Worm (Caenorhabditis elegans) whole organism, late embryonic: ENCODE data around the gene ZK177.9.

Experiments used
- C08G9.2 ChIP-seq: sonication (generic microtip); optimal IDR thresholded peaks from 2 replicates; lab custom pipeline; 2016; ENCODE audit warnings: mild to moderate bottlenecking, missing genetic modification characterization, moderate library complexity, missing compliant biosample characterization
- C38D4.7 ChIP-seq: fragments of 200-800 bp; sonication (Bioruptor generic); optimal IDR thresholded peaks from 2 replicates; lab custom pipeline; 2018; ENCODE audit warnings: mild to moderate bottlenecking, missing genetic modification characterization, moderate library complexity, missing compliant biosample characterization
- K09A11.1 ChIP-seq: sonication (generic microtip); optimal IDR thresholded peaks from 2 replicates; lab custom pipeline; 2017; ENCODE audit warnings: antibody characterized with exemption, mild to moderate bottlenecking, missing genetic modification characterization, missing compliant biosample characterization; ENCODE audit not compliant: insufficient read depth
- T23F11.4 ChIP-seq: fragments of 200-800 bp; sonication (Bioruptor generic); optimal IDR thresholded peaks from 2 replicates; lab custom pipeline; 2018; ENCODE audit warnings: mild to moderate bottlenecking, missing genetic modification characterization, missing compliant biosample characterization
- Y22D7AL.16 ChIP-seq: sonication (generic microtip); optimal IDR thresholded peaks from 2 replicates; lab custom pipeline; 2016; ENCODE audit warnings: missing genetic modification characterization, missing compliant biosample characterization
- ama-1 ChIP-seq: fragments of 150-350 bp; optimal IDR thresholded peaks from 2 replicates; lab custom pipeline; 2014
- ceh-19 ChIP-seq: fragments of 200-800 bp; sonication (Bioruptor generic); optimal IDR thresholded peaks from 2 replicates; lab custom pipeline; 2018; ENCODE audit warnings: mild to moderate bottlenecking, missing genetic modification characterization, missing compliant biosample characterization
- ceh-2 ChIP-seq: sonication (generic microtip); optimal IDR thresholded peaks from 2 replicates; lab custom pipeline; 2016; ENCODE audit warnings: missing genotype, missing genetic modification characterization, missing compliant biosample characterization
- ceh-24 ChIP-seq: sonication (generic microtip); optimal IDR thresholded peaks from 2 replicates; lab custom pipeline; 2016; ENCODE audit warnings: mild to moderate bottlenecking, missing genetic modification characterization, missing compliant biosample characterization
- ceh-30 ChIP-seq: fragments of 150-350 bp; optimal IDR thresholded peaks from 2 replicates; lab custom pipeline; 2014; ENCODE audit warnings: missing biosample characterization, missing genetic modification characterization
- ceh-31 ChIP-seq: sonication (generic microtip); optimal IDR thresholded peaks from 2 replicates; lab custom pipeline; 2016; ENCODE audit warnings: missing genetic modification characterization, missing compliant biosample characterization
- ceh-6 ChIP-seq: fragments of 200-800 bp; sonication (Bioruptor generic); optimal IDR thresholded peaks from 2 replicates; lab custom pipeline; 2018; ENCODE audit warnings: mild to moderate bottlenecking, missing genetic modification characterization, missing compliant biosample characterization
- che-1 ChIP-seq: sonication (generic microtip); optimal IDR thresholded peaks from 2 replicates; lab custom pipeline; 2016; ENCODE audit warnings: mild to moderate bottlenecking, missing genetic modification characterization, missing compliant biosample characterization
- dmd-4 ChIP-seq: sonication (generic microtip); optimal IDR thresholded peaks from 2 replicates; lab custom pipeline; 2016; ENCODE audit warnings: borderline replicate concordance, missing genetic modification characterization, missing compliant biosample characterization
- elt-2 ChIP-seq: sonication (generic microtip); optimal IDR thresholded peaks from 2 replicates; lab custom pipeline; 2016; ENCODE audit warnings: missing genetic modification reagents, missing genetic modification characterization, missing compliant biosample characterization
- eyg-1 ChIP-seq: sonication (generic microtip); optimal IDR thresholded peaks from 2 replicates; lab custom pipeline; 2016; ENCODE audit warnings: missing genotype, missing genetic modification characterization, missing compliant biosample characterization
- fkh-10 ChIP-seq: fragments of 150-350 bp; optimal IDR thresholded peaks from 2 replicates; lab custom pipeline; 2014; ENCODE audit warnings: missing biosample characterization, missing genetic modification reagents, missing genetic modification characterization
- fkh-6 ChIP-seq: sonication (generic microtip); optimal IDR thresholded peaks from 2 replicates; lab custom pipeline; 2016; ENCODE audit warnings: missing genetic modification characterization, missing compliant biosample characterization
- gmeb-2 ChIP-seq: sonication (generic microtip); optimal IDR thresholded peaks from 2 replicates; lab custom pipeline; 2016; ENCODE audit warnings: missing genetic modification characterization, inconsistent platforms, missing compliant biosample characterization
- hlh-15 ChIP-seq: sonication (generic microtip); optimal IDR thresholded peaks from 2 replicates; lab custom pipeline; 2016; ENCODE audit warnings: missing genetic modification characterization, missing compliant biosample characterization
- hlh-30 ChIP-seq: sonication (generic microtip); optimal IDR thresholded peaks from 2 replicates; lab custom pipeline; 2017; ENCODE audit warnings: antibody characterized with exemption, missing genetic modification characterization, missing compliant biosample characterization; ENCODE audit not compliant: insufficient read depth
- hlh-6 ChIP-seq: sonication (generic microtip); optimal IDR thresholded peaks from 2 replicates; lab custom pipeline; 2016; ENCODE audit warnings: missing genotype, missing genetic modification characterization, missing compliant biosample characterization
- lim-6 ChIP-seq: sonication (generic microtip); optimal IDR thresholded peaks from 2 replicates; lab custom pipeline; 2016; ENCODE audit warnings: missing genetic modification characterization, missing compliant biosample characterization
- madf-2 ChIP-seq: sonication (generic microtip); optimal IDR thresholded peaks from 2 replicates; lab custom pipeline; 2017; ENCODE audit warnings: missing genetic modification characterization, missing compliant biosample characterization
- mec-3 ChIP-seq: sonication (generic microtip); optimal IDR thresholded peaks from 2 replicates; lab custom pipeline; 2016; ENCODE audit warnings: borderline replicate concordance, missing genetic modification characterization, missing compliant biosample characterization
- nfya-1 ChIP-seq: sonication (generic microtip); optimal IDR thresholded peaks from 2 replicates; lab custom pipeline; 2017; ENCODE audit warnings: missing genetic modification characterization, mild to moderate bottlenecking, missing compliant biosample characterization, antibody characterized with exemption, moderate library complexity
- nhr-232 ChIP-seq: sonication (generic microtip); optimal IDR thresholded peaks from 2 replicates; lab custom pipeline; 2016; ENCODE audit warnings: missing genetic modification characterization, missing compliant biosample characterization
- npax-4 ChIP-seq: sonication (generic microtip); optimal IDR thresholded peaks from 2 replicates; lab custom pipeline; 2016; ENCODE audit warnings: missing genetic modification characterization, missing compliant biosample characterization
- odd-2 ChIP-seq: sonication (generic microtip); optimal IDR thresholded peaks from 2 replicates; lab custom pipeline; 2017; ENCODE audit warnings: antibody characterized with exemption, mild to moderate bottlenecking, missing genetic modification characterization, missing compliant biosample characterization
- pag-3 ChIP-seq: sonication (generic microtip); optimal IDR thresholded peaks from 2 replicates; lab custom pipeline; 2016; ENCODE audit warnings: missing compliant biosample characterization, missing genetic modification characterization, borderline replicate concordance
- pat-9 ChIP-seq: fragments of 200-800 bp; sonication (Bioruptor generic); optimal IDR thresholded peaks from 2 replicates; lab custom pipeline; 2018; ENCODE audit warnings: mild to moderate bottlenecking, missing genetic modification characterization, moderate library complexity, missing compliant biosample characterization
- pha-2 ChIP-seq: sonication (generic microtip); optimal IDR thresholded peaks from 2 replicates; lab custom pipeline; 2017; ENCODE audit warnings: mild to moderate bottlenecking, missing genetic modification characterization, missing compliant biosample characterization
- pqm-1 ChIP-seq: sonication (generic microtip); optimal IDR thresholded peaks from 2 replicates; lab custom pipeline; 2016; ENCODE audit warnings: missing genetic modification characterization, missing compliant biosample characterization
- pros-1 ChIP-seq: fragments of 150-350 bp; optimal IDR thresholded peaks from 2 replicates; lab custom pipeline; 2014; ENCODE audit warnings: missing biosample characterization, missing genetic modification reagents, missing genetic modification characterization
- rnt-1 ChIP-seq: sonication (generic microtip); optimal IDR thresholded peaks from 2 replicates; lab custom pipeline; 2016; ENCODE audit warnings: missing genetic modification characterization, missing compliant biosample characterization
- sdc-2 ChIP-seq: sonication (generic microtip); optimal IDR thresholded peaks from 2 replicates; lab custom pipeline; 2016; ENCODE audit warnings: missing genotype, missing genetic modification characterization, missing compliant biosample characterization
- syd-9 ChIP-seq: sonication (generic microtip); optimal IDR thresholded peaks from 2 replicates; lab custom pipeline; 2016; ENCODE audit warnings: mild to moderate bottlenecking, missing genetic modification characterization, moderate library complexity, missing compliant biosample characterization
- tbx-7 ChIP-seq: sonication (generic microtip); optimal IDR thresholded peaks from 2 replicates; lab custom pipeline; 2016; ENCODE audit warnings: missing genotype, missing genetic modification characterization, missing compliant biosample characterization
- ttx-3 ChIP-seq: sonication (generic microtip); optimal IDR thresholded peaks from 2 replicates; lab custom pipeline; 2016; ENCODE audit warnings: missing genetic modification reagents, missing genetic modification characterization, missing compliant biosample characterization
- unc-86 ChIP-seq: sonication (generic microtip); optimal IDR thresholded peaks from 2 replicates; lab custom pipeline; 2016; ENCODE audit warnings: missing genetic modification characterization, missing compliant biosample characterization
- zip-5 ChIP-seq: sonication (generic microtip); optimal IDR thresholded peaks from 2 replicates; lab custom pipeline; 2016; ENCODE audit warnings: missing genetic modification characterization, missing compliant biosample characterization

Gene ZK177.9

ce11 chrII:5533642-5534041 is 16.1 kb upstream of the ZK177.9 start, which contains the start of gene hlh-26:
TSS of gene hlh-26 (minus strand) at chrII:5533742.
- no peak for TF ChIP-seq lim-6 (tag; lab: Kevin White, UChicago)
- TF ChIP-seq elt-2 (tag; lab: Kevin White, UChicago) = no peak
- TF ChIP-seq sdc-2 (tag; lab: Kevin White, UChicago) = no peak
- TF ChIP-seq hlh-15 (tag; lab: Kevin White, UChicago) = no peak
- TF ChIP-seq unc-86 (tag; lab: Kevin White, UChicago) = no peak
- no peak for TF ChIP-seq ceh-24 (tag; lab: Kevin White, UChicago)
- TF ChIP-seq T23F11.4 (GFP tag; lab: Kevin White, UChicago) = no peak
- TF ChIP-seq ama-1 (lab: Kevin White, UChicago) = no peak
- TF ChIP-seq npax-4 = no peak
- TF ChIP-seq hlh-30 (tag; lab: Kevin White, UChicago) = no peak
- TF ChIP-seq ceh-19 (GFP tag; lab: Kevin White, UChicago) = no peak
- TF ChIP-seq pat-9 (tag; lab: Kevin White, UChicago) = no peak
- TF ChIP-seq fkh-10 (GFP tag; lab: Kevin White, UChicago) = no peak
- no peak for TF ChIP-seq dmd-4 (tag; lab: Kevin White, UChicago)
- TF ChIP-seq hlh-6 (tag; lab: Kevin White, UChicago) = no peak
- no peak for TF ChIP-seq nfya-1
- no peak for TF ChIP-seq madf-2 (tag; lab: Kevin White, UChicago)

- no peak for TF ChIP-seq hlh-30 (tag; lab: Kevin White, UChicago)
- no peak for TF ChIP-seq lim-6 (tag; lab: Kevin White, UChicago)
- TF ChIP-seq eyg-1 (tag; lab: Kevin White, UChicago) = no peak
- no peak for TF ChIP-seq ttx-3
- no peak for TF ChIP-seq ceh-31
- TF ChIP-seq sdc-2 (tag; lab: Kevin White, UChicago) = no peak
- TF ChIP-seq ceh-6 (GFP tag; lab: Kevin White, UChicago) = no peak
- no peak for TF ChIP-seq fkh-6
- TF ChIP-seq pag-3 (tag; lab: Kevin White, UChicago) = no peak
- no peak for TF ChIP-seq nhr-232
- TF ChIP-seq odd-2 = no peak
- TF ChIP-seq gmeb-2 (tag; lab: Kevin White, UChicago) = no peak
- TF ChIP-seq K09A11.1 (tag; lab: Kevin White, UChicago) = no peak
- TF ChIP-seq pros-1 (tag; lab: Kevin White, UChicago) = no peak
- TF ChIP-seq ceh-2 (tag; lab: Kevin White, UChicago) = no peak
- no peak for TF ChIP-seq hlh-15 (tag; lab: Kevin White, UChicago)
These were observed 14.3 kb upstream of the ZK177.9 start, which contains the start of gene C17C3.9 for ce11 chrII:5531855-5532328. TSS of gene C17C3.9 (minus strand) at chrII:5532278.

ce11 chrII:5527841-5528240 is 10.3 kb upstream of the ZK177.9 start, which contains the start of gene ZK177.1:
TSS of gene ZK177.1 (plus strand) at chrII:5528141.
- no peak for TF ChIP-seq nfya-1
- TF ChIP-seq syd-9 (tag; lab: Kevin White, UChicago) = no peak
- TF ChIP-seq pha-2 (tag; lab: Kevin White, UChicago) = no peak
- TF ChIP-seq C08G9.2 = no peak
- TF ChIP-seq fkh-6 = no peak
- TF ChIP-seq pqm-1 = no peak
- no peak for TF ChIP-seq che-1 (tag; lab: Kevin White, UChicago)
- no peak for TF ChIP-seq ceh-30 (tag; lab: Kevin White, UChicago)
- no peak for TF ChIP-seq ceh-19 (GFP tag; lab: Kevin White, UChicago)

- TF ChIP-seq pqm-1 (no peak), tbx-7 (tag; lab: Kevin White, UChicago) (no peak), ceh-6 (GFP tag; lab: Kevin White, UChicago) (no peak), madf-2 (tag; lab: Kevin White, UChicago) (no peak), pha-2 (tag; lab: Kevin White, UChicago) (no peak), dmd-4 (tag; lab: Kevin White, UChicago) (no peak), Y22D7AL.16 (tag; lab: Kevin White, UChicago) (no peak), ama-1 (lab: Kevin White, UChicago) (no peak), zip-5 (no peak), mec-3 (tag; lab: Kevin White, UChicago) (no peak), odd-2 (no peak), gmeb-2 (tag; lab: Kevin White, UChicago) (no peak), T23F11.4 (GFP tag; lab: Kevin White, UChicago) (no peak), C38D4.7 (GFP tag; lab: Kevin White, UChicago) (no peak), pat-9 (tag; lab: Kevin White, UChicago) (no peak), syd-9 (tag; lab: Kevin White, UChicago) (no peak), rnt-1 (tag; lab: Kevin White, UChicago) (no peak), hlh-6 (tag; lab: Kevin White, UChicago) (no peak)
These were observed 7.8 kb upstream of the ZK177.9 start, which contains the start of gene tbx-35 for ce11 chrII:5525297-5525696. TSS of gene tbx-35 (minus strand) at chrII:5525397.
